Worm (Caenorhabditis elegans): ENCODE measurements around the gene M01H9.3.

The M01H9.3 gene

DNA sequence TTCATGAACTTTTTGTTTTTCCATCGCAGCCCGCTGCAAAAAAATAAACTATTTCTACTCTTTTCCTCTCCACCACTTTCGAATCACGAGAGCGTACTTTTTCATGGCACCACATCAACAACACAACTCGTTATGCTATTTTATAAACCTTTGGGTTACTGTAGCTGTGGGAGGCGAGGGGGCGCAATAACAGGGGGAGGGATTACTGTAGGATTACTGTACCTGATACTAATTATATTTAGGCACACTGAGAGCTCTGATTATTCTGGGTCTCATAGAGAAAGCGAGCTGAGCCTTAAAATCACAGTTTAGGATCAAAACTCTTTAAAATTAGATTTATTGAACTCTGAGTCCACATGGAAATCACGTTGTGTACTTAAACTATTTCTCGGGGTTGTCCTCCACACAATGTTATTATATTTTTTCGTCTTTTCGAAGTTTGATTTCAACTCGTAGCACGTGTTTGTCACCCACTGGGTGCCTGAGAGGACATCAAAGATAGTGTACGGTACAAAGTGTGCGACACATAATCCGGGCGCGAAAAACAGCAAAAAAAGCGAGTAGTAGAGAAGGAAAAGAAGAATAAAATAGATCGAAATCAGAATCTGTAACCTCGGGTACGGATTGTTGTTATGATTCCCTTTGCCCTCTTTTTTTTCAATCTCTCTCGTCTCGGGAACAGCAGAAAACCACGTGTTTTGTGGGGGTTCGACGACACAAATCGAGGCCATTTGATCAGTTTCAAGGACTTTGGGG, 4.3 kb downstream of the M01H9.3 start:
- TF ChIP-seq mab-5 (tag; optimal IDR thresholded peaks at IDR 0.05) (no peak), ceh-39 (tag; optimal IDR thresholded peaks at IDR 0.05) (no peak), sptf-1 (tag; optimal IDR thresholded peaks at IDR 0.05) (no peak), ceh-43 (GFP tag; optimal IDR thresholded peaks at IDR 0.05) (no peak)

DNA sequence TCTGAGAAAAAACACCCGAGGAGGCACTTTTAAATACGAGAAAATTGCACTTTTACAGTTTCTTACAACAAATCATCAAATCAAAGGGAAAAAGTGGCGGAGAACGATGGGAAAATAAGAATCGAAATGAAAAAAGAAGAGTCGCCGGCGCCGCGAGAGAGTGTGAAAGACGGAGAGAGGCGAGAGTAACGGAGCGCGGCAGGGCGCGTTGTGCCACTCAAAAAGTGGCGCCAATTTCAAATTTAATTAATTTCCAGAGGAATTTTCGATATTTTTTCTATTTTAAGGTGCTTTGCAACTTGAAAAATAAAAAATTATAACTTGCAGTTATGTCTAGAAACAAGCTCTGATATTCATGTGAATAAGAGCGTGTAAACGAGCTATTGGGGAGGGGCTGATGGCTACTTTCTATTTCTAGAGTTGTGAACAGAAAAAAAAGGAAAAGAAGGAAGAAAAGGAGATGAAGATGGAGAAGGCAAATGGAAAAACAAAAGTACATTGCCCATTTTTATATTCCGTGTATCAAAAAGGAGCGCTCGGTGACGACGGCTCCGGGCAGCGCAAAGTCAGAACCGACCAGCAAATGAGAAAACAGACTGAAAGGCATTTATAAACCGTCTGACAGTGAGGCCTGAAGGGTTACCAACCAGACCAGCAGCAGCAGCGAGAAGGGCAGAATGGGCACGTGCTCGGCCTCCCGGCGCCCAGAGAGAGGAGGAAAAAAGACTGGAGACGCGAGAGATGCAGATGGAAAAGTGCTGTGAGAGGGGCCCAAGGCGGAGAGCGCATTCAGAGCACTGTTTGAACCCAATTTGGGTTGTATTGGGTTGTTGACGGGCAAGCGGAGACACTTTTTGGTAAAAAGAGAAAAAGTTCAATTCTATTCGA, 5.7 kb downstream of the M01H9.3 start:
- no peak for TF ChIP-seq zip-8 (tag; optimal IDR thresholded peaks at IDR 0.05)
- no peak for TF ChIP-seq mep-1 (tag; optimal IDR thresholded peaks at IDR 0.05)
- TF ChIP-seq lin-32 (GFP tag; optimal IDR thresholded peaks at IDR 0.05), result no peak
- no peak for TF ChIP-seq elt-3 (tag; optimal IDR thresholded peaks at IDR 0.05)
- TF ChIP-seq lin-13 (tag; optimal IDR thresholded peaks at IDR 0.05), result no peak
- no peak for TF ChIP-seq mls-2 (tag; optimal IDR thresholded peaks at IDR 0.05)
- TF ChIP-seq nhr-2 (tag; optimal IDR thresholded peaks at IDR 0.05), result no peak
- TF ChIP-seq mab-5 (tag; optimal IDR thresholded peaks at IDR 0.05), result no peak

DNA sequence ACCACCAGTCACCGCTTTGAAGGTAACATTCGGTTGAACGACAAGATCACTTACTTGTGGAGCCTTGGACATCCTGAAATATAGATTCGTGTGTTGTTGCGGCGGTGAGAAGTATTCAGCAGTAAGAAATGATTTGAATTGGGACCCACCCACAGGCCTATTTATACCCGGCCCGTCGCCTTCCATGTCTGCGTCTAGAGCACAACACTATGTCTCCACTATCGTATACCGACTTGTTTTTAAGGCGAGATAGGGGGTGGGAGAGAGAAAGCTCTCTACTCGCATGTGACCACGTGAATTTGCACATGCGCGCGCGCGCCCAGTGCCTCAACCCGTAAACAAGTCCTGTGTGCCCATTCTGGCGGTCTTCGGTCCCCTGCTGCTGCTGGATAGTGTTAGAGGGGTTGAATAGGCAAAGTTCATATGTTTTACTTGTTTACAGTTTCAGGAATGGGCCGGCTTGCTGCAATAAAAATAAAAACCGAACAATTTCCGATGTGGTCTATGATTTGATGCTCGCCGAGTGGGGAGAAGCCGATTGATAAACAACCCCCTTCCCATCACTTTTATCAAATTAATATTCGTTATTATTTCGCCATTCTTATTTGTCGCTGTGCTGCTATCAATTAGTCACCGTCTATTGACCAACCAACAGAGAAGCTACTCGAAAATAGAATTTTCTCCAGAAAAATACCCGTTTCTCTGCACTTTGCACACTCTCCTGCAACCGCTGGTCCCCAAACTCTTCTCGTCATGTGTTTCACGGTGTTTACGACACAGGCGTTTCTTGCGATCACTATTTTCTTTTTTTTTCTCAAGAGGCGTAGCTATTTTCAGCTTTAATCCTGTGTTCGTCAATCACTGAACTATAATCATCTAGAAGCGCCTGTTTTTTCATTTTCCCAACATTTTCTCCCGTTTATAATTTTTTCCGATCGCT, 6.8 kb downstream of the M01H9.3 start:
- TF ChIP-seq hlh-1 (tag; optimal IDR thresholded peaks at IDR 0.05) (peak; percentile 45), blmp-1 (tag; optimal IDR thresholded peaks at IDR 0.05) (no peak), drap-1 (GFP tag; optimal IDR thresholded peaks at IDR 0.05) (peak; percentile 30), pha-4 (tag; optimal IDR thresholded peaks at IDR 0.05) (peak; percentile 50), sem-2 (GFP tag; optimal IDR thresholded peaks at IDR 0.05) (peak; percentile 5)

DNA sequence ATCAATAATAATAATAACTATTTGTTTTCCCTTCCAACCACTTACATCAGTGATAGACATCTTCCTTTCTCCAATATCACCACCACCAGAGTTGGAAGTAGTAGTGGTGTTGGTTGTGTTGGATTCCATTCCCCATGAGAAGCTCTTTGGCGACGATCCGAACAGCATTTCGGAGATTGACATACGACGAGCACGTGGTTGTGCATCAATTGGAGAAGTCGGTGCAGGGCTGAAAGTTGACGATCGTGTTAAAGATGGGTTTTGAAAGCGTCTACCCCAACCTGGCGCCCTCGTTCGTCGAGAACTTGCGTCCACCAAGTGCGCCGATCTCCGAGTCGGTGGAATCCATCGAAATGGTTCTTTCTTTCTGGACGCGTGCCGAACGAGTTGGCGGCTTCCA, 7.8 kb downstream of the M01H9.3 start:
- no peak for TF ChIP-seq mep-1 (tag; optimal IDR thresholded peaks at IDR 0.05)
- TF ChIP-seq nhr-2 (tag; optimal IDR thresholded peaks at IDR 0.05), result no peak
- TF ChIP-seq snpc-4 (tag; optimal IDR thresholded peaks at IDR 0.05), result no peak
- no peak for TF ChIP-seq flh-1 (GFP tag; optimal IDR thresholded peaks at IDR 0.05)
- no peak for TF ChIP-seq unc-120 (tag; optimal IDR thresholded peaks at IDR 0.05; ENCODE audit: poor library complexity, severe bottlenecking)
- TF ChIP-seq bed-3 (GFP tag; optimal IDR thresholded peaks at IDR 0.05), result no peak
- TF ChIP-seq hlh-1 (tag; optimal IDR thresholded peaks at IDR 0.05), result no peak
- no peak for TF ChIP-seq ces-1 (GFP tag; optimal IDR thresholded peaks at IDR 0.05)
- no peak for TF ChIP-seq elt-3 (tag; optimal IDR thresholded peaks at IDR 0.05)
- TF ChIP-seq cnd-1 (tag; optimal IDR thresholded peaks at IDR 0.05), result no peak
- no peak for TF ChIP-seq ztf-11 (tag; optimal IDR thresholded peaks at IDR 0.05)
- TF ChIP-seq tbx-8 (GFP tag; optimal IDR thresholded peaks at IDR 0.05), result no peak
- TF ChIP-seq mls-2 (tag; optimal IDR thresholded peaks at IDR 0.05), result no peak
- TF ChIP-seq ceh-39 (tag; optimal IDR thresholded peaks at IDR 0.05), result no peak
- no peak for TF ChIP-seq nhr-28 (tag; optimal IDR thresholded peaks at IDR 0.05)
- no peak for TF ChIP-seq sem-2 (GFP tag; optimal IDR thresholded peaks at IDR 0.05)

DNA sequence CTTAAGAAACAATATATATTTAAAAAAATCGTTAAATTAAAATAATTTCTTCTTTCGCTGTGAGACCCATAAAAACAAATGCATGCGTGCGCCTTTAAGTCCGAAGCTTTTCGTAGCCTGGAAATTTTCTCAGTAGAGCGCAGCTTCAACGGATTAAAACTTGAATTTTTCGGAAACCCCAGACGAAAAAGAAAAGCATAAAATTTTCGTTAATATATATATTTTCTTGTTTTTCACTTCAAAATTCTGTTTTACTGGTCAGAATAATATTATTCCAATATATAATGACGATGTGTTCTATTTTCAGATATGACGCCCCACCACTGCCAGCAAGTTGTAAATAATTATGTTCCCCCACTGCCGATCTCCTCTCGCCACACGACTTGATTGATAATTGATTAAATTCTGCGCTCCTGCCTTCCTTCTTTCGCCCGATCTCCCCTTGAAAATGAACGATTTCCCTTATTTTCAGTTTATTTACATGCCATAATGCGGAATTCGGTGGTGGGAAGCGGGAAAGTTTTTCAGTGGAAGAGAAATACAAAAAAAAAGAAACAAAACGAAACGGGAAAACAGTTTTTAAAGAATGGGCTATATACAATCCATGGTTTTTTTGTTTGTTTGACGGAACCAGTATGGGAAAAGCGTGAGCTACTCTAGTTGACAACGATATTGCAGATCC, 8.7 kb downstream of the M01H9.3 start:
- TF ChIP-seq ceh-83 (GFP tag; optimal IDR thresholded peaks at IDR 0.05) (peak; percentile 6), unc-62 (GFP tag; optimal IDR thresholded peaks at IDR 0.05) (no peak)

Measured in whole organism, mixed stage, embryonic.